Worm (Caenorhabditis elegans) whole organism, young adult: ENCODE results near the gene F18E3.12.

ENCODE experiments used
- B0019.2 ChIP-seq: fragments of 200-800 bp; sonication (Bioruptor generic); conservative IDR thresholded peaks from 2 replicates; pipeline ENCODE4 v1.3.6; 2022; ENCODE audit warnings: missing genetic modification reagents, missing genetic modification characterization, missing compliant biosample characterization
- C06A6.2 ChIP-seq: fragments of 200-800 bp; sonication (Bioruptor generic); conservative IDR thresholded peaks from 2 replicates; pipeline ENCODE4 v1.3.6; 2022; ENCODE audit warnings: missing genetic modification characterization, missing compliant biosample characterization
- D2030.7 ChIP-seq: fragments of 200-800 bp; sonication (Bioruptor generic); IDR thresholded peaks from 2 replicates; pipeline ENCODE4 v1.3.6; 2022; ENCODE audit warnings: missing genetic modification reagents, missing genetic modification characterization, missing compliant biosample characterization
- F22D6.2 ChIP-seq: sonication (generic microtip); optimal IDR thresholded peaks from 2 replicates; lab custom pipeline; 2016; ENCODE audit warnings: mild to moderate bottlenecking, missing genetic modification characterization, missing compliant biosample characterization
- F33H1.4 ChIP-seq: fragments of 200-800 bp; sonication (Bioruptor generic); IDR thresholded peaks from 2 replicates; pipeline ENCODE4 v1.3.6; 2022; ENCODE audit warnings: missing genetic modification reagents, missing genetic modification characterization, missing compliant biosample characterization
- F49E8.2 ChIP-seq: sonication (generic microtip); optimal IDR thresholded peaks from 3 replicates; lab custom pipeline; 2017; ENCODE audit warnings: missing genetic modification characterization, mild to moderate bottlenecking, missing compliant biosample characterization, antibody characterized with exemption, moderate library complexity; ENCODE audit not compliant: insufficient read depth
- K11D2.4 ChIP-seq: fragments of 200-800 bp; sonication (Bioruptor generic); IDR thresholded peaks from 2 replicates; pipeline ENCODE4 v1.3.6; 2022; ENCODE audit warnings: missing genetic modification reagents, missing genetic modification characterization, missing compliant biosample characterization
- K12H6.12 ChIP-seq: fragments of 200-800 bp; sonication (Bioruptor generic); optimal IDR thresholded peaks from 2 replicates; lab custom pipeline; 2018; ENCODE audit warnings: mild to moderate bottlenecking, missing genetic modification characterization, missing compliant biosample characterization
- Y53G8AR.9 ChIP-seq: fragments of 200-800 bp; sonication (Bioruptor generic); conservative IDR thresholded peaks from 2 replicates; pipeline ENCODE4 v1.3.6; 2022; ENCODE audit warnings: missing genetic modification reagents, missing genetic modification characterization, missing compliant biosample characterization
- ZK185.1 ChIP-seq: sonication (generic microtip); optimal IDR thresholded peaks from 2 replicates; lab custom pipeline; 2016; ENCODE audit warnings: mild to moderate bottlenecking, missing genetic modification characterization, missing compliant biosample characterization; ENCODE audit not compliant: poor library complexity, severe bottlenecking
- ama-1 ChIP-seq, 3 experiments: fragments of 150-350 bp in 1 of 3; sonication (generic microtip) in 2 of 3; optimal IDR thresholded peaks; 2 replicates each; lab custom pipeline; 2014 to 2018; ENCODE audit warnings: missing biosample characterization in 2 of 3, missing genetic modification characterization in 2 of 3, missing genetic modification reagents in 2 of 3
- atf-7 ChIP-seq: sonication (generic microtip); optimal IDR thresholded peaks from 2 replicates; lab custom pipeline; 2017; ENCODE audit warnings: mild to moderate bottlenecking, missing genetic modification characterization, missing compliant biosample characterization
- attf-6 ChIP-seq: fragments of 200-800 bp; sonication (Bioruptor generic); IDR thresholded peaks from 2 replicates; pipeline ENCODE4 v1.3.6; 2022; ENCODE audit warnings: missing genetic modification reagents, missing genetic modification characterization, missing compliant biosample characterization
- bed-2 ChIP-seq: fragments of 200-800 bp; sonication (Bioruptor generic); IDR thresholded peaks from 2 replicates; pipeline ENCODE4 v1.3.6; 2022; ENCODE audit warnings: missing genetic modification reagents, missing genetic modification characterization, missing compliant biosample characterization
- ccch-3 ChIP-seq: fragments of 200-800 bp; sonication (Bioruptor generic); optimal IDR thresholded peaks from 2 replicates; lab custom pipeline; 2018; ENCODE audit warnings: mild to moderate bottlenecking, missing genetic modification characterization, missing compliant biosample characterization
- ceh-58 ChIP-seq: fragments of 200-800 bp; sonication (Bioruptor generic); IDR thresholded peaks from 2 replicates; pipeline ENCODE4 v1.3.6; 2022; ENCODE audit warnings: missing genetic modification characterization, missing compliant biosample characterization
- ceh-79 ChIP-seq: sonication (generic microtip); optimal IDR thresholded peaks from 2 replicates; lab custom pipeline; 2017; ENCODE audit warnings: mild to moderate bottlenecking, missing genetic modification characterization, missing compliant biosample characterization
- chd-7 ChIP-seq: sonication (generic microtip); optimal IDR thresholded peaks from 2 replicates; lab custom pipeline; 2016; ENCODE audit warnings: mild to moderate bottlenecking, missing genetic modification characterization, moderate library complexity, missing compliant biosample characterization
- ekl-4 ChIP-seq: fragments of 200-800 bp; sonication (Bioruptor generic); IDR thresholded peaks from 2 replicates; pipeline ENCODE4 v1.3.6; 2022; ENCODE audit warnings: missing genetic modification reagents, missing genetic modification characterization, missing compliant biosample characterization
- gei-17 ChIP-seq: fragments of 200-800 bp; sonication (Bioruptor generic); optimal IDR thresholded peaks from 2 replicates; lab custom pipeline; 2018; ENCODE audit warnings: mild to moderate bottlenecking, missing genetic modification characterization, missing compliant biosample characterization
- hlh-26 ChIP-seq: fragments of 200-800 bp; sonication (Bioruptor generic); conservative IDR thresholded peaks from 2 replicates; pipeline ENCODE4 v1.3.6; 2022; ENCODE audit warnings: missing genetic modification reagents, missing genetic modification characterization, missing compliant biosample characterization
- hrde-1 ChIP-seq: sonication (generic microtip); optimal IDR thresholded peaks from 2 replicates; lab custom pipeline; 2016; ENCODE audit warnings: missing genetic modification characterization, mild to moderate bottlenecking, missing compliant biosample characterization, moderate library complexity, missing genotype, missing genetic modification reagents, borderline replicate concordance
- let-607 ChIP-seq, 2 experiments: fragments of 200-800 bp in 1 of 2; sonication (Bioruptor generic) in 1 of 2; sonication (generic microtip) in 1 of 2; optimal IDR thresholded peaks; 2 replicates each; lab custom pipeline; 2016 to 2018; ENCODE audit warnings: mild to moderate bottlenecking in 2 of 2, missing compliant biosample characterization in 2 of 2, missing genetic modification characterization in 2 of 2, moderate library complexity in 2 of 2, missing genotype in 1 of 2
- lin-26 ChIP-seq: fragments of 200-800 bp; sonication (Bioruptor generic); IDR thresholded peaks from 2 replicates; pipeline ENCODE4 v1.3.6; 2022; ENCODE audit warnings: missing genetic modification reagents, missing genetic modification characterization, missing compliant biosample characterization
- lin-40 ChIP-seq: sonication (generic microtip); optimal IDR thresholded peaks from 2 replicates; lab custom pipeline; 2016; ENCODE audit warnings: missing genetic modification characterization, mild to moderate bottlenecking, missing compliant biosample characterization, missing genotype, missing genetic modification reagents
- lsl-1 ChIP-seq: fragments of 200-800 bp; sonication (Bioruptor generic); optimal IDR thresholded peaks from 2 replicates; lab custom pipeline; 2018; ENCODE audit warnings: mild to moderate bottlenecking, missing genetic modification characterization, moderate library complexity, missing compliant biosample characterization
- madf-8 ChIP-seq: fragments of 200-800 bp; sonication (Bioruptor generic); conservative IDR thresholded peaks from 2 replicates; pipeline ENCODE4 v1.3.6; 2022; ENCODE audit warnings: missing genetic modification reagents, missing genetic modification characterization, missing compliant biosample characterization
- mes-4 ChIP-seq: sonication (generic microtip); optimal IDR thresholded peaks from 2 replicates; lab custom pipeline; 2016; ENCODE audit warnings: missing genotype, missing genetic modification characterization, missing compliant biosample characterization
- nfya-1 ChIP-seq: sonication (generic microtip); optimal IDR thresholded peaks from 2 replicates; lab custom pipeline; 2017; ENCODE audit warnings: antibody characterized with exemption, missing compliant biosample characterization, missing genetic modification characterization, borderline replicate concordance; ENCODE audit not compliant: insufficient read depth
- nfyb-1 ChIP-seq: fragments of 200-800 bp; sonication (Bioruptor generic); IDR thresholded peaks from 2 replicates; pipeline ENCODE4 v1.3.6; 2022; ENCODE audit warnings: missing genetic modification reagents, missing genetic modification characterization, missing compliant biosample characterization
- pha-4 ChIP-seq: fragments of 150-350 bp; sonication (generic microtip); optimal IDR thresholded peaks from 2 replicates; lab custom pipeline; 2014; ENCODE audit warnings: missing biosample characterization, missing genetic modification reagents, missing genetic modification characterization
- snpc-1.3 ChIP-seq: sonication (generic microtip); optimal IDR thresholded peaks from 2 replicates; lab custom pipeline; 2017; ENCODE audit warnings: missing genetic modification characterization, mild to moderate bottlenecking, missing compliant biosample characterization, antibody characterized with exemption, moderate library complexity, missing genotype, missing genetic modification reagents; ENCODE audit not compliant: insufficient read depth
- somi-1 ChIP-seq: fragments of 200-800 bp; sonication (Bioruptor generic); optimal IDR thresholded peaks from 2 replicates; lab custom pipeline; 2018; ENCODE audit warnings: mild to moderate bottlenecking, missing genetic modification characterization, missing compliant biosample characterization
- xnd-1 ChIP-seq: sonication (generic microtip); optimal IDR thresholded peaks from 2 replicates; lab custom pipeline; 2016; ENCODE audit warnings: missing genotype, missing genetic modification reagents, missing genetic modification characterization, missing compliant biosample characterization
- zfh-2 ChIP-seq: fragments of 200-800 bp; sonication (Bioruptor generic); conservative IDR thresholded peaks from 2 replicates; pipeline ENCODE4 v1.3.6; 2022; ENCODE audit warnings: missing genetic modification reagents, missing genetic modification characterization, missing compliant biosample characterization
- ztf-25 ChIP-seq: fragments of 200-800 bp; sonication (Bioruptor generic); IDR thresholded peaks from 2 replicates; pipeline ENCODE4 v1.3.6; 2022; ENCODE audit warnings: missing genetic modification reagents, missing genetic modification characterization, missing compliant biosample characterization
- ztf-26 ChIP-seq: sonication (generic microtip); optimal IDR thresholded peaks from 2 replicates; lab custom pipeline; 2017; ENCODE audit warnings: missing genetic modification characterization, missing compliant biosample characterization

F18E3.12 gene

ce11 chrV:7413107-7413774 lies 1.5 kb upstream of the F18E3.12 start, which contains the start of gene F18E3.11:
TSS of gene F18E3.11 (plus strand) at chrV:7413482.
- TF ChIP-seq C06A6.2 (GFP tag; lab: Robert Waterston, UW) (0 out of 2 replicates have a peak, but pooled peaks have one; percentile 15), ama-1 (optimal IDR thresholded peaks at IDR 0.05; lab: Kevin White, UChicago) (peak; percentile 97), ama-1 (GFP tag; optimal IDR thresholded peaks at IDR 0.05; lab: Kevin White, UChicago) (no peak), ztf-26 (tag; lab: Kevin White, UChicago) (peak; percentile 57), lin-26 (no peak), lin-40 (tag; lab: Kevin White, UChicago) (peak; percentile 48), hrde-1 (tag; lab: Kevin White, UChicago) (no peak)

ce11 chrV:7415780-7416428 lies 1.1 kb downstream of the F18E3.12 start, which contains the start of gene F18E3.13:
TSS of gene F18E3.13 (plus strand) at chrV:7416164.
- TF ChIP-seq ZK185.1 (tag; lab: Kevin White, UChicago) (peak; percentile 43), chd-7 (tag; lab: Kevin White, UChicago) (peak; percentile 7), D2030.7 (GFP tag; lab: Robert Waterston, UW) (no peak), hlh-26 (GFP tag; lab: Robert Waterston, UW) (no peak), ztf-26 (tag; lab: Kevin White, UChicago) (peak; percentile 79), lin-40 (tag; lab: Kevin White, UChicago) (peak; percentile 35), atf-7 (tag; lab: Kevin White, UChicago) (peak; percentile 69), ekl-4 (GFP tag; lab: Robert Waterston, UW) (no peak), Y53G8AR.9 (GFP tag; lab: Robert Waterston, UW) (0 out of 2 replicates have a peak, but pooled peaks have one; percentile 33), K11D2.4 (GFP tag; lab: Robert Waterston, UW) (0 out of 2 replicates have a peak, but pooled peaks have one; percentile 13), nfyb-1 (peak; percentile 74), ama-1 (optimal IDR thresholded peaks at IDR 0.05; lab: Kevin White, UChicago) (peak; percentile 96), ama-1 (GFP tag; optimal IDR thresholded peaks at IDR 0.05; lab: Kevin White, UChicago) (no peak), F22D6.2 (tag; lab: Kevin White, UChicago) (peak; percentile 21), lin-26 (0 out of 2 replicates have a peak, but pooled peaks have one; percentile 27), C06A6.2 (GFP tag; lab: Robert Waterston, UW) (peak; percentile 34; the same call in 1 of the 2 replicates), ceh-79 (tag; lab: Kevin White, UChicago) (no peak), somi-1 (GFP tag; lab: Kevin White, UChicago) (peak; percentile 76)

ce11 chrV:7416569-7416968 lies 1.8 kb downstream of the F18E3.12 start:
- TF ChIP-seq attf-6 (no peak), ztf-26 (tag; lab: Kevin White, UChicago) (no peak), gei-17 (GFP tag; lab: Kevin White, UChicago) (no peak), ceh-79 (tag; lab: Kevin White, UChicago) (no peak)

- TF ChIP-seq nfya-1 (tag; lab: Kevin White, UChicago): no peak
- no peak for TF ChIP-seq ekl-4 (GFP tag; lab: Robert Waterston, UW)
- TF ChIP-seq lsl-1: no peak
- no peak for TF ChIP-seq K12H6.12 (tag; lab: Kevin White, UChicago)
- TF ChIP-seq mes-4: no peak
- no peak for TF ChIP-seq F22D6.2 (tag; lab: Kevin White, UChicago)
- TF ChIP-seq madf-8 (GFP tag; lab: Robert Waterston, UW): no peak
- no peak for TF ChIP-seq ztf-25 (GFP tag; lab: Robert Waterston, UW)
- no peak for TF ChIP-seq ceh-58
- TF ChIP-seq B0019.2 (GFP tag; lab: Robert Waterston, UW): no peak
- TF ChIP-seq F33H1.4: no peak
- no peak for TF ChIP-seq snpc-1.3
- no peak for TF ChIP-seq zfh-2
- no peak for TF ChIP-seq ccch-3
- no peak for TF ChIP-seq xnd-1
- TF ChIP-seq F49E8.2 (tag; lab: Kevin White, UChicago): no peak
- TF ChIP-seq let-607 (tag; optimal IDR thresholded peaks at IDR 0.05; lab: Kevin White, UChicago): no peak
- TF ChIP-seq pha-4 (tag; lab: Kevin White, UChicago): no peak
- TF ChIP-seq bed-2 (GFP tag; lab: Robert Waterston, UW): no peak
Measured at ce11 chrV:7417018-7417716, 2.4 kb downstream of the F18E3.12 start, which contains the start of gene srw-67. TSS of gene srw-67 (plus strand) at chrV:7417660.
